Worm (Caenorhabditis elegans) whole organism, late embryonic: Measurements from ENCODE around the gene T04F3.4.

Experiments
- ama-1 ChIP-seq: fragments of 150-350 bp; optimal IDR thresholded peaks from 2 replicates; lab custom pipeline; 2014
- ceh-22 ChIP-seq: sonication (generic microtip); optimal IDR thresholded peaks from 2 replicates; lab custom pipeline; 2017; ENCODE audit warnings: missing biosample characterization, missing genetic modification characterization
- ceh-6 ChIP-seq: fragments of 200-800 bp; sonication (Bioruptor generic); optimal IDR thresholded peaks from 2 replicates; lab custom pipeline; 2018; ENCODE audit warnings: mild to moderate bottlenecking, missing genetic modification characterization, missing compliant biosample characterization
- elt-2 ChIP-seq: sonication (generic microtip); optimal IDR thresholded peaks from 2 replicates; lab custom pipeline; 2016; ENCODE audit warnings: missing genetic modification reagents, missing genetic modification characterization, missing compliant biosample characterization
- ets-4 ChIP-seq: sonication (generic microtip); optimal IDR thresholded peaks from 2 replicates; lab custom pipeline; 2016; ENCODE audit warnings: missing genetic modification characterization, missing compliant biosample characterization
- fkh-6 ChIP-seq: sonication (generic microtip); optimal IDR thresholded peaks from 2 replicates; lab custom pipeline; 2016; ENCODE audit warnings: missing genetic modification characterization, missing compliant biosample characterization
- nhr-11 ChIP-seq: fragments of 150-350 bp; optimal IDR thresholded peaks from 2 replicates; lab custom pipeline; 2014; ENCODE audit warnings: missing biosample characterization, missing genetic modification characterization
- npax-4 ChIP-seq: sonication (generic microtip); optimal IDR thresholded peaks from 2 replicates; lab custom pipeline; 2016; ENCODE audit warnings: missing genetic modification characterization, missing compliant biosample characterization
- pha-4 ChIP-seq: fragments of 150-350 bp; optimal IDR thresholded peaks from 2 replicates; lab custom pipeline; 2018; ENCODE audit warnings: missing biosample characterization, missing genetic modification reagents, missing genetic modification characterization
- ttx-3 ChIP-seq: sonication (generic microtip); optimal IDR thresholded peaks from 2 replicates; lab custom pipeline; 2016; ENCODE audit warnings: missing genetic modification reagents, missing genetic modification characterization, missing compliant biosample characterization

ce11 chrV:11764373-11764954 is 1.6 kb upstream of the T04F3.4 start, which contains the start of the genes F55A11.1 and syx-5:
- TF ChIP-seq ets-4 (tag; lab: Kevin White, UChicago): no peak
- TF ChIP-seq pha-4 (tag; lab: Kevin White, UChicago): no peak
- TF ChIP-seq elt-2 (tag; lab: Kevin White, UChicago): no peak
- TF ChIP-seq fkh-6 (tag; lab: Kevin White, UChicago): no peak
- TF ChIP-seq ttx-3 (tag; lab: Kevin White, UChicago): no peak
- TF ChIP-seq ceh-22 (tag; lab: Kevin White, UChicago): no peak
- TF ChIP-seq ama-1 (lab: Kevin White, UChicago): no peak
- no peak for TF ChIP-seq npax-4 (tag; lab: Kevin White, UChicago)
- no peak for TF ChIP-seq ceh-6 (GFP tag; lab: Kevin White, UChicago)
- no peak for TF ChIP-seq nhr-11 (tag; lab: Kevin White, UChicago)
